Fruit fly (Drosophila melanogaster) whole organism, embryonic: ENCODE data around the gene TrpRS.

Source experiments
- BtbVII ChIP-seq: fragments of 200-800 bp; sonication (Bioruptor generic); optimal IDR thresholded peaks from 3 replicates; lab custom pipeline; 2017; ENCODE audit warnings: missing biosample characterization, mild to moderate bottlenecking, missing genetic modification characterization
- CG10979 ChIP-seq: fragments of 200-800 bp; sonication (Bioruptor generic); optimal IDR thresholded peaks from 2 replicates; lab custom pipeline; 2018; ENCODE audit warnings: missing biosample characterization, mild to moderate bottlenecking, missing genetic modification characterization, moderate library complexity
- CG11085 ChIP-seq: fragments of 200-800 bp; sonication (Bioruptor generic); IDR thresholded peaks from 2 replicates; pipeline ENCODE4 v1.3.6; 2022; ENCODE audit warnings: missing biosample characterization, missing genetic modification characterization
- CG11560 ChIP-seq: fragments of 200-800 bp; sonication (Bioruptor generic); IDR thresholded peaks from 3 replicates; pipeline ENCODE4 v1.3.6; 2022; ENCODE audit warnings: missing biosample characterization, missing genetic modification characterization
- CG11723 ChIP-seq: fragments of 200-800 bp; sonication (Bioruptor generic); optimal IDR thresholded peaks from 2 replicates; lab custom pipeline; 2017; ENCODE audit warnings: missing biosample characterization, mild to moderate bottlenecking, missing genetic modification characterization
- CG1233 ChIP-seq: fragments of 200-800 bp; sonication (Bioruptor generic); optimal IDR thresholded peaks from 4 replicates; lab custom pipeline; 2018; ENCODE audit warnings: missing biosample characterization, mild to moderate bottlenecking, missing genetic modification characterization
- CG13296 ChIP-seq: fragments of 200-800 bp; sonication (Bioruptor generic); optimal IDR thresholded peaks from 3 replicates; lab custom pipeline; 2018; ENCODE audit warnings: missing biosample characterization, mild to moderate bottlenecking, missing genetic modification characterization
- CG13894 ChIP-seq: fragments of 200-800 bp; sonication (Bioruptor generic); optimal IDR thresholded peaks from 3 replicates; lab custom pipeline; 2018; ENCODE audit warnings: missing biosample characterization, mild to moderate bottlenecking, missing genetic modification characterization, moderate library complexity
- CG14014 ChIP-seq: fragments of 200-800 bp; sonication (Bioruptor generic); IDR thresholded peaks from 2 replicates; pipeline ENCODE4 v1.3.6; 2022; ENCODE audit warnings: missing biosample characterization, missing genetic modification characterization
- CG17359 ChIP-seq: fragments of 200-800 bp; sonication (Bioruptor generic); optimal IDR thresholded peaks from 3 replicates; lab custom pipeline; 2018; ENCODE audit warnings: missing biosample characterization, mild to moderate bottlenecking, missing genetic modification characterization, moderate library complexity
- CG17829 ChIP-seq: fragments of 200-800 bp; optimal IDR thresholded peaks from 2 replicates; lab custom pipeline; 2019; ENCODE audit warnings: missing biosample characterization, mild to moderate bottlenecking, missing genetic modification characterization, moderate library complexity
- CG30431 ChIP-seq: fragments of 200-800 bp; sonication (Bioruptor generic); optimal IDR thresholded peaks from 2 replicates; lab custom pipeline; 2017; ENCODE audit warnings: missing biosample characterization, missing genetic modification characterization
- CG31224 ChIP-seq: fragments of 200-800 bp; sonication (Bioruptor generic); IDR thresholded peaks from 2 replicates; pipeline ENCODE4 v1.3.6; 2022; ENCODE audit warnings: missing biosample characterization, missing genetic modification characterization
- CG32767 ChIP-seq: fragments of 200-800 bp; sonication (Bioruptor generic); IDR thresholded peaks from 2 replicates; pipeline ENCODE4 v1.3.6; 2022; ENCODE audit warnings: missing biosample characterization, missing genetic modification characterization
- CG3281 ChIP-seq: fragments of 200-800 bp; sonication (Bioruptor generic); optimal IDR thresholded peaks from 3 replicates; lab custom pipeline; 2017; ENCODE audit warnings: missing biosample characterization, mild to moderate bottlenecking, missing genetic modification characterization
- CG42726 ChIP-seq: fragments of 200-800 bp; sonication (Bioruptor generic); IDR thresholded peaks from 2 replicates; pipeline ENCODE4 v1.3.6; 2022; ENCODE audit warnings: missing biosample characterization, missing genetic modification characterization; ENCODE audit not compliant: partially characterized antibody
- CG4424 ChIP-seq: fragments of 200-800 bp; sonication (Bioruptor generic); optimal IDR thresholded peaks from 3 replicates; lab custom pipeline; 2016; ENCODE audit warnings: missing biosample characterization, missing genetic modification characterization
- CoRest ChIP-seq: fragments of 200-800 bp; sonication (Bioruptor generic); optimal IDR thresholded peaks from 3 replicates; lab custom pipeline; 2018; ENCODE audit warnings: missing biosample characterization, mild to moderate bottlenecking, missing genetic modification characterization, moderate library complexity
- Dip3 ChIP-seq: fragments of 200-800 bp; sonication (Bioruptor generic); optimal IDR thresholded peaks from 3 replicates; lab custom pipeline; 2016; ENCODE audit warnings: missing biosample characterization, missing genetic modification characterization
- Drgx ChIP-seq: fragments of 200-800 bp; sonication (Bioruptor generic); IDR thresholded peaks from 2 replicates; pipeline ENCODE4 v1.3.6; 2022; ENCODE audit warnings: missing biosample characterization, missing genetic modification characterization
- GATAe ChIP-seq: fragments of 200-800 bp; sonication (Bioruptor generic); conservative IDR thresholded peaks from 2 replicates; pipeline ENCODE4 v1.3.6; 2022; ENCODE audit warnings: missing biosample characterization, missing genetic modification characterization
- HLH54F ChIP-seq: fragments of 200-800 bp; sonication (Bioruptor generic); optimal IDR thresholded peaks from 3 replicates; lab custom pipeline; 2016; ENCODE audit warnings: missing biosample characterization, missing genetic modification characterization
- HLHmδ ChIP-seq: fragments of 200-800 bp; sonication (Bioruptor generic); optimal IDR thresholded peaks from 2 replicates; lab custom pipeline; 2018; ENCODE audit warnings: missing biosample characterization, mild to moderate bottlenecking, missing genetic modification characterization, moderate library complexity
- Hr3 ChIP-seq: fragments of 200-800 bp; sonication (Bioruptor generic); optimal IDR thresholded peaks from 3 replicates; lab custom pipeline; 2016; ENCODE audit warnings: missing biosample characterization, missing genetic modification characterization
- Hr78 ChIP-seq, 2 experiments: fragments of 200-800 bp in 1 of 2; fragments of >200 bp in 1 of 2; sonication (Bioruptor generic) in 1 of 2; optimal IDR thresholded peaks; 2 replicates each; lab custom pipeline; 2017 to 2019; ENCODE audit warnings: missing biosample characterization in 2 of 2, missing genetic modification characterization in 2 of 2, mild to moderate bottlenecking in 1 of 2, moderate library complexity in 1 of 2
- NC2α ChIP-seq: fragments of 200-800 bp; sonication (Bioruptor generic); optimal IDR thresholded peaks from 2 replicates; lab custom pipeline; 2016; ENCODE audit warnings: missing biosample characterization, missing genetic modification characterization
- NK7.1 ChIP-seq: fragments of 200-800 bp; sonication (Bioruptor generic); optimal IDR thresholded peaks from 3 replicates; lab custom pipeline; 2016; ENCODE audit warnings: missing biosample characterization, missing genetic modification characterization
- Poxn ChIP-seq: fragments of 200-800 bp; sonication (Bioruptor generic); IDR thresholded peaks from 2 replicates; pipeline ENCODE4 v1.3.6; 2022; ENCODE audit warnings: missing biosample characterization, missing genetic modification characterization
- Rfx ChIP-seq: fragments of 200-800 bp; sonication (Bioruptor generic); IDR thresholded peaks from 2 replicates; pipeline ENCODE4 v1.3.6; 2022; ENCODE audit warnings: missing biosample characterization, missing genetic modification characterization
- Usf ChIP-seq: fragments of 200-800 bp; sonication (Bioruptor generic); optimal IDR thresholded peaks from 2 replicates; lab custom pipeline; 2017; ENCODE audit warnings: missing genotype, missing biosample characterization, missing genetic modification characterization
- Xbp1 ChIP-seq: fragments of 200-800 bp; sonication (Bioruptor generic); optimal IDR thresholded peaks from 3 replicates; lab custom pipeline; 2016; ENCODE audit warnings: missing biosample characterization, mild to moderate bottlenecking, missing genetic modification characterization
- abd-A ChIP-seq: fragments of 200-800 bp; sonication (Bioruptor generic); optimal IDR thresholded peaks from 3 replicates; lab custom pipeline; 2019; ENCODE audit warnings: missing biosample characterization, mild to moderate bottlenecking, missing genetic modification characterization, moderate library complexity
- amos ChIP-seq: fragments of 200-800 bp; sonication (Bioruptor generic); IDR thresholded peaks from 2 replicates; pipeline ENCODE4 v1.3.6; 2022; ENCODE audit warnings: missing biosample characterization, missing genetic modification characterization; ENCODE audit not compliant: partially characterized antibody
- ap ChIP-seq: fragments of 200-800 bp; sonication (Bioruptor generic); IDR thresholded peaks from 2 replicates; pipeline ENCODE4 v1.3.6; 2022; ENCODE audit warnings: missing biosample characterization, missing genetic modification characterization
- crp ChIP-seq, 2 experiments: fragments of 200-800 bp; sonication (Bioruptor generic); optimal IDR thresholded peaks; 2 replicates in 1 of 2; 3 replicates in 1 of 2; lab custom pipeline; 2017; ENCODE audit warnings: missing biosample characterization in 2 of 2, missing genetic modification characterization in 2 of 2, mild to moderate bottlenecking in 1 of 2, moderate library complexity in 1 of 2
- emc ChIP-seq: fragments of 200-800 bp; sonication (Bioruptor generic); optimal IDR thresholded peaks from 2 replicates; lab custom pipeline; 2016; ENCODE audit warnings: missing biosample characterization, missing genetic modification characterization
- eve ChIP-seq, 2 experiments: fragments of >200 bp; optimal IDR thresholded peaks; 2 replicates each; lab custom pipeline; 2017; ENCODE audit warnings: missing biosample characterization in 2 of 2, missing genetic modification characterization in 2 of 2
- exex ChIP-seq: fragments of 200-800 bp; sonication (Bioruptor generic); optimal IDR thresholded peaks from 4 replicates; lab custom pipeline; 2018; ENCODE audit warnings: missing biosample characterization, mild to moderate bottlenecking, missing genetic modification characterization, moderate library complexity
- lbe ChIP-seq: fragments of 200-800 bp; sonication (Bioruptor generic); optimal IDR thresholded peaks from 2 replicates; lab custom pipeline; 2016; ENCODE audit warnings: missing biosample characterization, mild to moderate bottlenecking, missing genetic modification characterization
- otp ChIP-seq: fragments of 200-800 bp; sonication (Bioruptor generic); IDR thresholded peaks from 3 replicates; pipeline ENCODE4, ENCODE4 v1.3.6; 2022; ENCODE audit warnings: missing biosample characterization, missing genetic modification characterization
- pita ChIP-seq: fragments of 200-800 bp; sonication (Bioruptor generic); optimal IDR thresholded peaks from 2 replicates; lab custom pipeline; 2017; ENCODE audit warnings: missing biosample characterization, mild to moderate bottlenecking, missing genetic modification characterization
- pzg ChIP-seq: fragments of 200-800 bp; sonication (Bioruptor generic); optimal IDR thresholded peaks from 3 replicates; lab custom pipeline; 2018; ENCODE audit warnings: missing biosample characterization, mild to moderate bottlenecking, missing genetic modification characterization, moderate library complexity
- ranshi ChIP-seq: fragments of 200-800 bp; sonication (Bioruptor generic); IDR thresholded peaks from 2 replicates; pipeline ENCODE4 v1.3.6; 2022; ENCODE audit warnings: missing biosample characterization, missing genetic modification characterization
- repo ChIP-seq: fragments of 200-800 bp; sonication (Bioruptor generic); optimal IDR thresholded peaks from 2 replicates; lab custom pipeline; 2016; ENCODE audit warnings: missing biosample characterization, missing genetic modification characterization
- run ChIP-seq: fragments of 200-800 bp; sonication (Bioruptor generic); optimal IDR thresholded peaks from 3 replicates; lab custom pipeline; 2018; ENCODE audit warnings: missing biosample characterization, mild to moderate bottlenecking, missing genetic modification characterization
- sc ChIP-seq, 3 experiments: fragments of >200 bp in 2 of 3; fragments of 200-800 bp in 1 of 3; sonication (Bioruptor generic) in 1 of 3; optimal IDR thresholded peaks; 2 replicates in 2 of 3; 3 replicates in 1 of 3; lab custom pipeline; 2017; ENCODE audit warnings: mild to moderate bottlenecking in 1 of 3, missing biosample characterization in 1 of 3, missing genetic modification characterization in 1 of 3, missing genetic modification reagents in 1 of 3
- tin ChIP-seq: fragments of 200-800 bp; sonication (Bioruptor generic); optimal IDR thresholded peaks from 3 replicates; lab custom pipeline; 2016; ENCODE audit warnings: missing biosample characterization, missing genetic modification characterization
- ttk ChIP-seq: fragments of 200-800 bp; sonication (Bioruptor generic); IDR thresholded peaks from 2 replicates; pipeline ENCODE4 v2.1.2; 2022; ENCODE audit warnings: missing biosample characterization, missing genetic modification characterization

TrpRS gene

DNA sequence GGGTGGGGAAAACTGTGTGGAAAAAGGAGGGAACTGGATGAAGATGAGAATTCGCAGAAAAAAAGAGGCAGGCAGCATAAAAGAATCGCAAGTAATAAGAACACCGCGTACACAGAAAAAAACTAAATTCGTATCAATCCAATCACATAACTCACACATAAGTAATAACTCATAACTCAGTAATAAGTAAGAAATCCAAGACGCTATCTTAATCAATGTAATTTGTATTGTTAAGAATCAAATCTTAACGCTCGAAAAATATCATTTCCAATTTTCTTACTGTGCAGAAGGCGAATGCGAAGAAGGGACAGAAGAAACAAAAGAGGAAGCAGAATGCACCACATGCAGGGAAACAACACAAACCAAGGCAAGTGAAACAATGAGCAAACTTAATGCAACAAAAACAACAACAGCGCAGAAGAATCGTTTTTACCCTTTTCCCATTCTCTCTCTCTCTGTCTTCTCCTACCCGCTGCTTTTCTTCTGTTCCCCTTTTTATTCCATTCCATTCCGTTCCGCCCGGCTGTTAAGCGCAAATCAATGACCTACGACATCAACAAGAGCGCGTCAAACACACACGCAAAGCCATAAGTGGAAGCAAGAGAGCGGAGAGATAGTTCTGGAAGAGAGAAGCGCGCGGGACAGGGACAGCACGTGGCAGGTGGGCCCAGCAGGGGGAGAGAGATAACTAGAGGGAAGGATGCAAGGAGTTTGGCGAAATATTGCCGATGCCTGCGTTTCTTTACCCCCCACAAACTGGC is 37.4 kb downstream of the TrpRS start (continued):
- TF ChIP-seq Drgx (peak; percentile 95), CG42726 (GFP tag; lab: Robert Waterston, UW) (no peak), CG13296 (peak; percentile 8), Poxn (GFP tag; lab: Robert Waterston, UW) (no peak), CG10979 (tag; lab: Kevin White, UChicago) (peak; percentile 90), ap (GFP tag; lab: Robert Waterston, UW) (0 out of 2 replicates have a peak, but pooled peaks have one; percentile 39), sc (optimal IDR thresholded peaks at IDR 0.05; lab: Kevin White, UChicago) (no peak), sc (GFP tag; optimal IDR thresholded peaks at IDR 0.05; lab: Kevin White, UChicago) (peak; percentile 69), Hr78 (GFP tag; optimal IDR thresholded peaks at IDR 0.05; lab: Kevin White, UChicago) (peak in 1 of 2 experiments; percentile 91), otp (GFP tag; lab: Robert Waterston, UW) (peak; percentile 75), CG11085 (GFP tag; lab: Robert Waterston, UW) (no peak), exex (tag; lab: Kevin White, UChicago) (no peak), abd-A (peak; percentile 10), pzg (GFP tag; lab: Kevin White, UChicago) (no peak), CG14014 (GFP tag; lab: Robert Waterston, UW) (no peak; the same call in 1 of the 2 replicates), tin (GFP tag; lab: Kevin White, UChicago) (peak; percentile 77), CG11560 (tag; lab: Robert Waterston, UW) (no peak), CG32767 (GFP tag; lab: Robert Waterston, UW) (no peak), CG1233 (GFP tag; lab: Kevin White, UChicago) (peak; percentile 59), HLHmδ (GFP tag; lab: Kevin White, UChicago) (peak; percentile 81), CG31224 (GFP tag; lab: Robert Waterston, UW) (no peak), ranshi (peak; percentile 49; the same call in 1 of the 2 replicates), BtbVII (GFP tag; lab: Kevin White, UChicago) (peak; percentile 23), run (tag; lab: Kevin White, UChicago) (no peak), repo (GFP tag; lab: Kevin White, UChicago) (peak; percentile 77), crp (GFP tag; optimal IDR thresholded peaks at IDR 0.05; lab: Kevin White, UChicago) (peak in 1 of 2 experiments; percentile 30), Rfx (peak; percentile 64), CG11723 (GFP tag; lab: Kevin White, UChicago) (peak; percentile 55), CG30431 (GFP tag; lab: Kevin White, UChicago) (peak; percentile 71), CG4424 (GFP tag; lab: Kevin White, UChicago) (peak; percentile 83), Dip3 (GFP tag; lab: Kevin White, UChicago) (peak; percentile 49), NK7.1 (peak; percentile 52), GATAe (no peak), ttk (GFP tag; lab: Robert Waterston, UW) (peak; percentile 57; the same call in 1 of the 2 replicates), CG3281 (GFP tag; lab: Kevin White, UChicago) (peak; percentile 65), pita (no peak), Xbp1 (peak; percentile 81), CG17829 (tag; lab: Kevin White, UChicago) (peak; percentile 81), lbe (GFP tag; lab: Kevin White, UChicago) (peak; percentile 98), amos (GFP tag; lab: Robert Waterston, UW) (no peak), eve (GFP tag; optimal IDR thresholded peaks at IDR 0.05; lab: Kevin White, UChicago) (peak in 1 of 2 experiments; percentile 96), HLH54F (GFP tag; lab: Kevin White, UChicago) (peak; percentile 57), CG13894 (tag; lab: Kevin White, UChicago) (no peak), CoRest (tag; lab: Kevin White, UChicago) (peak; percentile 80), Hr3 (GFP tag; lab: Kevin White, UChicago) (peak; percentile 76), CG17359 (tag; lab: Kevin White, UChicago) (peak; percentile 75), NC2α (GFP tag; lab: Kevin White, UChicago) (peak; percentile 78), emc (GFP tag; lab: Kevin White, UChicago) (no peak), Usf (GFP tag; lab: Kevin White, UChicago) (peak; percentile 25)
